Worm (Caenorhabditis elegans): ENCODE data around the gene F58F12.1.

ce11 chrII:6376693-6377092, 6.8 kb upstream of the F58F12.1 start:
- TF ChIP-seq fos-1 (tag; optimal IDR thresholded peaks at IDR 0.05) (no peak), pha-4 (tag; optimal IDR thresholded peaks at IDR 0.05) (no peak), aly-2 (tag; optimal IDR thresholded peaks at IDR 0.05) (no peak), ama-1 (optimal IDR thresholded peaks at IDR 0.05) (no peak), fkh-10 (GFP tag; optimal IDR thresholded peaks at IDR 0.05) (no peak), ceh-28 (tag; optimal IDR thresholded peaks at IDR 0.05) (no peak), egl-27 (tag; optimal IDR thresholded peaks at IDR 0.05) (no peak), ceh-9 (tag; optimal IDR thresholded peaks at IDR 0.05) (no peak), skn-1 (tag; optimal IDR thresholded peaks at IDR 0.05) (no peak), nhr-237 (tag; optimal IDR thresholded peaks at IDR 0.05) (no peak), elt-1 (tag; optimal IDR thresholded peaks at IDR 0.05) (no peak)
